Fruit fly (Drosophila melanogaster) whole organism, prepupa: ENCODE results near the gene CG43121.

Source experiments
- CG4318 ChIP-seq: fragments of 200-800 bp; sonication (Bioruptor generic); optimal IDR thresholded peaks from 3 replicates; lab custom pipeline; 2017; ENCODE audit warnings: missing biosample characterization, mild to moderate bottlenecking, missing genetic modification characterization
- CG6276 ChIP-seq: fragments of 200-800 bp; sonication (Bioruptor generic); optimal IDR thresholded peaks from 2 replicates; lab custom pipeline; 2017; ENCODE audit warnings: missing biosample characterization, mild to moderate bottlenecking, missing genetic modification characterization
- CG6808 ChIP-seq: fragments of 200-800 bp; sonication (Bioruptor generic); optimal IDR thresholded peaks from 3 replicates; lab custom pipeline; 2017; ENCODE audit warnings: missing biosample characterization, missing genetic modification characterization, mild to moderate bottlenecking, moderate library complexity, missing genetic modification reagents
- CG6854 ChIP-seq: fragments of 200-800 bp; sonication (Bioruptor generic); optimal IDR thresholded peaks from 2 replicates; lab custom pipeline; 2017; ENCODE audit warnings: missing biosample characterization, mild to moderate bottlenecking, missing genetic modification characterization
- CG7368 ChIP-seq: fragments of 200-800 bp; sonication (Bioruptor generic); optimal IDR thresholded peaks from 3 replicates; lab custom pipeline; 2016; ENCODE audit warnings: missing biosample characterization, missing genetic modification characterization
- CG8319 ChIP-seq: fragments of 200-800 bp; sonication (Bioruptor generic); optimal IDR thresholded peaks from 3 replicates; lab custom pipeline; 2016; ENCODE audit warnings: missing biosample characterization, missing genetic modification characterization
- Ets96B ChIP-seq: fragments of 200-800 bp; optimal IDR thresholded peaks from 2 replicates; lab custom pipeline; 2019; ENCODE audit warnings: missing biosample characterization, mild to moderate bottlenecking, missing genetic modification characterization, moderate library complexity
- Gug ChIP-seq: fragments of 200-800 bp; sonication (Bioruptor generic); IDR thresholded peaks from 2 replicates; pipeline ENCODE4 v1.3.6; 2022; ENCODE audit warnings: missing biosample characterization, missing genetic modification characterization
- Met ChIP-seq: fragments of 200-800 bp; sonication (Bioruptor generic); optimal IDR thresholded peaks from 3 replicates; lab custom pipeline; 2016; ENCODE audit warnings: missing biosample characterization, missing genetic modification characterization
- Sox14 ChIP-seq: fragments of 200-800 bp; sonication (Bioruptor generic); optimal IDR thresholded peaks from 3 replicates; lab custom pipeline; 2016; ENCODE audit warnings: missing biosample characterization, missing genetic modification characterization
- achi ChIP-seq: fragments of 200-800 bp; sonication (Bioruptor generic); optimal IDR thresholded peaks from 3 replicates; lab custom pipeline; 2016; ENCODE audit warnings: missing biosample characterization, missing genetic modification characterization
- fd85E ChIP-seq: fragments of 200-800 bp; sonication (Bioruptor generic); optimal IDR thresholded peaks from 3 replicates; lab custom pipeline; 2016; ENCODE audit warnings: missing biosample characterization, missing genetic modification characterization
- fkh ChIP-seq: fragments of 200-800 bp; sonication (Bioruptor generic); optimal IDR thresholded peaks from 3 replicates; lab custom pipeline; 2017; ENCODE audit warnings: missing biosample characterization, mild to moderate bottlenecking, missing genetic modification characterization, moderate library complexity
- spab ChIP-seq: fragments of 200-800 bp; sonication (Bioruptor generic); optimal IDR thresholded peaks from 2 replicates; lab custom pipeline; 2017; ENCODE audit warnings: missing biosample characterization, mild to moderate bottlenecking, missing genetic modification characterization, missing genetic modification reagents

DNA sequence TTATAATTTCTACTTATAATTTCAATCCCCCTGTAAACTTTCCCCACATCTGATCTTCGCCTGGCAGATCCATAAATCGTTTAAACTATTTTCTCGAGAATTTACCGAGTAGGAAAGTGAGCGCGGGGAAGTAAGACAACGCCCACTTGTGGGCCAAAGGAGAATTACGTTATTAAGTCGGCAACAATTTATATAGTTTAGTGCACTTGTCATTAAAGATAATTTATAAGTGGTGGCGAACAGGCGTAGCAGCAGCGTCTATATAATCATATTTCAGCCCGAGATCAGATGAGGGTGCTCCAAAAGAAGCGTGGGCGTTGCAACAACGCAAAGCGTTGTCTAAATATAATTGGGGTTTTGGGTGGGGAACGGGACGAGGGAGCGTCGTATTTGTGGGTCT, 17.5 kb downstream of the CG43121 start:
- TF ChIP-seq CG7368 (GFP tag; lab: Kevin White, UChicago) (no peak), CG4318 (GFP tag; lab: Kevin White, UChicago) (no peak), CG8319 (GFP tag; lab: Kevin White, UChicago) (no peak), Gug (no peak), Sox14 (GFP tag; lab: Kevin White, UChicago) (no peak), Ets96B (tag; lab: Kevin White, UChicago) (no peak), achi (no peak), spab (GFP tag; lab: Kevin White, UChicago) (no peak), CG6808 (GFP tag; lab: Kevin White, UChicago) (no peak), fkh (GFP tag; lab: Kevin White, UChicago) (no peak), Met (GFP tag; lab: Kevin White, UChicago) (no peak), fd85E (GFP tag; lab: Kevin White, UChicago) (no peak), CG6276 (GFP tag; lab: Kevin White, UChicago) (no peak), CG6854 (no peak)
